Fruit fly (Drosophila melanogaster) whole organism, wandering third instar larva: ENCODE measurements around the gene yellow-g2.

ENCODE experiments used
- CG32264 ChIP-seq: fragments of 200-800 bp; sonication (Bioruptor generic); optimal IDR thresholded peaks from 2 replicates; lab custom pipeline; 2016; ENCODE audit warnings: missing biosample characterization, missing genetic modification characterization
- Dfd ChIP-seq: fragments of >200 bp; optimal IDR thresholded peaks from 2 replicates; lab custom pipeline; 2017; ENCODE audit warnings: missing biosample characterization, missing genetic modification characterization
- Hnf4 ChIP-seq: fragments of 200-800 bp; sonication (Bioruptor generic); optimal IDR thresholded peaks from 2 replicates; lab custom pipeline; 2016; ENCODE audit warnings: missing biosample characterization, mild to moderate bottlenecking, missing genetic modification characterization
- Hr78 ChIP-seq: fragments of >200 bp; optimal IDR thresholded peaks from 2 replicates; lab custom pipeline; 2017; ENCODE audit warnings: missing biosample characterization, missing genetic modification characterization
- Jra ChIP-seq: sonication (Bioruptor generic); optimal IDR thresholded peaks from 2 replicates; lab custom pipeline; 2016; ENCODE audit warnings: missing biosample characterization, missing genetic modification characterization
- Myc ChIP-seq: fragments of >200 bp; optimal IDR thresholded peaks from 2 replicates; lab custom pipeline; 2017
- Sp1 ChIP-seq: fragments of 200-800 bp; sonication (Bioruptor generic); optimal IDR thresholded peaks from 3 replicates; lab custom pipeline; 2019; ENCODE audit warnings: missing biosample characterization, mild to moderate bottlenecking, missing genetic modification characterization, moderate library complexity
- Vsx2 ChIP-seq: fragments of 200-300, 225-300 bp; sonication (Bioruptor generic); optimal IDR thresholded peaks from 2 replicates; lab custom pipeline; 2018; ENCODE audit warnings: missing biosample characterization, missing genetic modification characterization; ENCODE audit not compliant: partially characterized antibody
- jim ChIP-seq: fragments of 175-275, 200-325 bp; sonication (Bioruptor generic); optimal IDR thresholded peaks from 2 replicates; lab custom pipeline; 2016; ENCODE audit warnings: missing biosample characterization, mild to moderate bottlenecking, missing genetic modification characterization
- lola ChIP-seq: fragments of >200 bp; optimal IDR thresholded peaks from 2 replicates; lab custom pipeline; 2017; ENCODE audit warnings: missing biosample characterization, missing genetic modification characterization
- psq ChIP-seq: fragments of 200-800 bp; sonication (Bioruptor generic); optimal IDR thresholded peaks from 3 replicates; lab custom pipeline; 2017; ENCODE audit warnings: missing biosample characterization, mild to moderate bottlenecking, missing genetic modification characterization, moderate library complexity
- usp ChIP-seq: fragments of >200 bp; optimal IDR thresholded peaks from 2 replicates; lab custom pipeline; 2017; ENCODE audit warnings: missing biosample characterization, missing genetic modification characterization

dm6 chr3L:2273392-2273791 is 3.0 kb upstream of the yellow-g2 start:
- no peak for TF ChIP-seq Myc
- no peak for TF ChIP-seq Hr78 (GFP tag; lab: Kevin White, UChicago)
- no peak for TF ChIP-seq Hnf4
- TF ChIP-seq jim (GFP tag; lab: Kevin White, UChicago): no peak
- TF ChIP-seq usp (GFP tag; lab: Kevin White, UChicago): no peak
- no peak for TF ChIP-seq Jra
- TF ChIP-seq CG32264 (GFP tag; lab: Kevin White, UChicago): no peak
- no peak for TF ChIP-seq Vsx2 (GFP tag; lab: Kevin White, UChicago)
- TF ChIP-seq Sp1: no peak
- TF ChIP-seq psq: no peak
- TF ChIP-seq Dfd: no peak
- no peak for TF ChIP-seq lola (GFP tag; lab: Kevin White, UChicago)
